Fruit fly (Drosophila melanogaster) whole organism, adult: ENCODE data around the gene Usp32.

Experiments
- CG14711 ChIP-seq: fragments of 200-800 bp; sonication (Bioruptor generic); optimal IDR thresholded peaks from 2 replicates; lab custom pipeline; 2018; ENCODE audit warnings: missing biosample characterization, mild to moderate bottlenecking, missing genetic modification characterization, moderate library complexity
- CG33017 ChIP-seq: fragments of 200-800 bp; sonication (Bioruptor generic); optimal IDR thresholded peaks from 2 replicates; lab custom pipeline; 2018; ENCODE audit warnings: missing biosample characterization, mild to moderate bottlenecking, missing genetic modification characterization, moderate library complexity
- CG7045 ChIP-seq: fragments of 200-800 bp; sonication (Bioruptor generic); optimal IDR thresholded peaks from 2 replicates; lab custom pipeline; 2017; ENCODE audit warnings: missing biosample characterization, mild to moderate bottlenecking, missing genetic modification characterization
- CG7101 ChIP-seq: fragments of 200-800 bp; sonication (Bioruptor generic); optimal IDR thresholded peaks from 2 replicates; lab custom pipeline; 2018; ENCODE audit warnings: missing biosample characterization, mild to moderate bottlenecking, missing genetic modification characterization, moderate library complexity
- Crg-1 ChIP-seq: fragments of 200-800 bp; sonication (Bioruptor generic); optimal IDR thresholded peaks from 2 replicates; lab custom pipeline; 2016; ENCODE audit warnings: missing biosample characterization, missing genetic modification characterization
- Hr96 ChIP-seq: fragments of 200-800 bp; sonication (Bioruptor generic); optimal IDR thresholded peaks from 2 replicates; lab custom pipeline; 2016; ENCODE audit warnings: missing biosample characterization, missing genetic modification characterization
- Mnt ChIP-seq: fragments of 200-800 bp; sonication (Bioruptor generic); optimal IDR thresholded peaks from 2 replicates; lab custom pipeline; 2016; ENCODE audit warnings: missing biosample characterization, mild to moderate bottlenecking, missing genetic modification characterization
- cnc ChIP-seq, 2 experiments: fragments of >200 bp; optimal IDR thresholded peaks; 2 replicates each; lab custom pipeline; 2017
- kay ChIP-seq: fragments of 200-800 bp; sonication (Bioruptor generic); peaks from one replicate; lab custom pipeline; 2016; ENCODE audit warnings: missing biosample characterization, missing genetic modification characterization, borderline replicate concordance
- ovo ChIP-seq: fragments of 200-800 bp; sonication (Bioruptor generic); optimal IDR thresholded peaks from 2 replicates; lab custom pipeline; 2016; ENCODE audit warnings: missing biosample characterization, missing genetic modification characterization
- pad ChIP-seq: fragments of 200-800 bp; sonication (Bioruptor generic); optimal IDR thresholded peaks from 3 replicates; lab custom pipeline; 2017; ENCODE audit warnings: missing biosample characterization, missing genetic modification characterization, mild to moderate bottlenecking, moderate library complexity, missing genetic modification reagents
- tj ChIP-seq: fragments of 200-800 bp; sonication (Bioruptor generic); optimal IDR thresholded peaks from 3 replicates; lab custom pipeline; 2017; ENCODE audit warnings: missing biosample characterization, mild to moderate bottlenecking, missing genetic modification characterization, moderate library complexity
- toe ChIP-seq: fragments of 200-800 bp; sonication (Bioruptor generic); optimal IDR thresholded peaks from 2 replicates; lab custom pipeline; 2016; ENCODE audit warnings: missing biosample characterization, missing genetic modification characterization

DNA sequence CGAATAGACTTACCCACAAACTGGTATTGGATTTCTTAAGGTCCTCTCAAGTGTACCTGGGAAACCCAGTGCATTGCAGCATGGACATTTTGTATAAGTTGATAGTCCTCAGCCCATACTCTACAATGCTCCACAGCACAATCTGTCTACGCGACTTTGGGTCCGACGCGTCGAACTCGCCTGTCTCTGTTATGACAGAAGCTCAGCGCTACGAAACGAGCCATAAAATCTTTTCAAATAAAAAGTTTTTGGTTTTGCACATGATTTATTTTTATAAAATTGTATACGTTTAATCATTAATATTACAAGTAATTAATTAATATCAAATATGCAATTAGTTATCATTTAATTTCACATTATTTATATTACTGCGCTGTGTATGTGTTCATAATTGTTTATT, 3.7 kb upstream of the Usp32 start:
- no peak for TF ChIP-seq CG33017 (tag; lab: Kevin White, UChicago)
- no peak for TF ChIP-seq Hr96
- no peak for TF ChIP-seq Crg-1
- TF ChIP-seq Mnt (GFP tag; lab: Kevin White, UChicago) = no peak
- TF ChIP-seq pad = no peak
- TF ChIP-seq CG14711 = no peak
- no peak for TF ChIP-seq tj (GFP tag; lab: Kevin White, UChicago)
- no peak for TF ChIP-seq CG7045
- no peak for TF ChIP-seq toe (GFP tag; lab: Kevin White, UChicago)
- no peak for TF ChIP-seq cnc (optimal IDR thresholded peaks at IDR 0.05; lab: Kevin White, UChicago)
- TF ChIP-seq kay = peak; percentile 33
- TF ChIP-seq CG7101 (tag; lab: Kevin White, UChicago) = no peak
- TF ChIP-seq ovo = no peak
